Worm (Caenorhabditis elegans) whole organism, dauer: ENCODE results near the gene hrpk-2.

Experiments used
- unc-62 ChIP-seq: sonication (generic microtip); optimal IDR thresholded peaks from 2 replicates; lab custom pipeline; 2017; ENCODE audit warnings: missing biosample characterization, missing genetic modification reagents, missing genetic modification characterization

hrpk-2 gene

ce11 chrIII:7969121-7969520 lies 17.8 kb upstream of the hrpk-2 start, which contains the start of the genes F54H12.8 and F54H12.7:
TSS of gene F54H12.8 (minus strand) at chrIII:7969221.
TSS of gene F54H12.7 (plus strand) at chrIII:7969349.
- TF ChIP-seq unc-62 (GFP tag; lab: Kevin White, UChicago) = no peak

- TF ChIP-seq unc-62 (GFP tag; lab: Kevin White, UChicago) = no peak
These were observed 14.9 kb upstream of the hrpk-2 start, which contains the start of gene F54H12.5 for ce11 chrIII:7972061-7972460. TSS of gene F54H12.5 (minus strand) at chrIII:7972161.

DNA sequence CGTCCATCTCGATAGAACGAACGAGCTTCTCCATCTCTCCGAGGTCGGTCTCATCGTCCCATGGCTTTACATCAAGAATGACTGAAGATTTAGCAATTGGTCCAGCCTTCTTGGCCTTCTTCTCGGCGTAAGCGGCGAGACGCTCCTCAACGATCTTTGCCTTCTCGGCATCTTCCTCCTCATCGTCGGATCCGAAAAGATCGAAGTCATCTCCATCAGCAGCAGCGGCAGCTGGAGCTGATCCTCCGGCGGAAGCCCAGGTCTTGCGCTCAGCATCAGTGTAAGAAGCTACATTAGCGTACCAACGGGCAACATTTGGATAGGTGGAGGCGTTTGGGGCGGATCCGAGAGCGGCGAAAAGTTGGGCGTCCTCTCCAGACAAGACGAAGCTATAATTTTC lies 14.2 kb upstream of the hrpk-2 start:
- TF ChIP-seq unc-62 (GFP tag; lab: Kevin White, UChicago) = no peak

DNA sequence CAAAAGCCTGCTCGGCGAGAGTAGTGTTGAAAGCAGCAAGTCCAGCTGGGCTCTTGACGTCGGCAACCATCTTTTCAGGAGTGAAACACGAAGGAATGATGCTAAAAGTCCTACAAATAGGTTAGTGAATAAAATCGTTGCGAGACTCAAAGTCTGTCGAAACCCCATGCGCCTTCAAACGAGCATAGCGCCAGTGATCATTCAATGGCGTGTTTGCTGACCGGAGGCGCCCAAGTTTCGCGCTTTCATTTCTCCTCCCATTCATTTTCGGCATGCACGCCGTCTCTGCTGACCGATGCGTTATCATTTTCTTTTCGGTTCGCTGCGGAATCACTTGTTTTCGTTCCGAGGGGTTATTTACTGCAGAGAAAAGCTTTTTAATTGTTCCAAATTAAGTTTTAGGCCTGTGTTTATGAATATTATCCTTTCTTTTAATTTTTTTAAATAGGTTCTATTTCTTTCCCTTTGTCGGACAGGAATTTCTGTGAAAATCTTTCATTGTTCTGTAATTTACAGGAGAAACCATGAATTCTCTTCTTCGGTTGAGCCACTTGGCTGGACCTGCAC lies 13.6 kb upstream of the hrpk-2 start, which contains the start of the genes eef-1B.1 and aco-2:
Gene eef-1B.1 (minus strand): TSS at position 186 of the 567 bp plus-strand sequence.
Gene aco-2 (plus strand): TSS at position 517 of the 567 bp plus-strand sequence.
- no peak for TF ChIP-seq unc-62 (GFP tag; lab: Kevin White, UChicago)

DNA sequence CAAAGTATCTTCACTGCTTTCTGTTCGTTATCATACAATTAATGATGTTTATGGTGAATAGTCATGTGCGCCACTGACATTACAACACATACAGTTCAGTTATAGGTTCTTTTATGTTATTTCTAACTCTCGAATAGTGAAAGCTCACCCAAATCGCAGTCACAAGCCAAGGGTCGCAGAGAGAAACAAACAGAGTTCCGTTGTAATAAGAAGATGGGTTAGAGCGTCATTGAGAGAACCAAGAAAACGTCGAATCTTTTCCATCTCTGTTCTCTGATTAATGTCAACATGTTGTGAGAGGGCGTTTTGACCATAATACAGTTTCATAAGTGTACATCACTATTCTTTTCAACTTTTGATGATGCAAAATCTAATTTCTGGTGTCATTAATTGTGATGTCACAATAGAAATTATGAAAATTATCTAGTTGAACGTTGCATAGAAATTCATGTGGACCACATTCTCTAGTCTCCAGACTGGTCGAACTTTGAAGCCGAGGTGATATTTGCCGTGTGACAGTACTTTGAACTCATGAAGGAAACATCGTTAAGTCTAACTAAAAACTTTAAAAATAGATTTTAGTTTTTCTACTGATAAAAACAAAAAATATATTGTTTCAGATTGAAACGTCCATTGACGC lies 12.8 kb upstream of the hrpk-2 start:
- no peak for TF ChIP-seq unc-62 (GFP tag; lab: Kevin White, UChicago)

DNA sequence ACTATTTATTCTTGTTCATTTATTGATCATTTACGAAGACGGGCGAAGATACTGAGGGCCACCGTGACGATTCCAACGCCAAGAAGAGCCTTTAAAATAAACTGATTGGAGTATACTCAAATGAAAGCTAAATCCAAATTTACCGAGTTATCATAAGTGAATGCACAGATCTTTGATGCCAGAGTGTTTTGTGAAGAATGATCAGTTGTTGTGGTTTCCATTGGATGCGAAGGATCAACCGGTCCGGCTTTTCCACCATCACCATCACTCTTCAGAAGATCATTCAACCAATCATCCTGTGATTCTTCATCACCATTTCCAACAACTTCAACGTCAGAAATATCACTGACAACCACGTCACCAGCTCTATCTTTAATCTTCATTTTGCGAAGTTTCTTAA lies 9.7 kb upstream of the hrpk-2 start:
- TF ChIP-seq unc-62 (GFP tag; lab: Kevin White, UChicago) = no peak

- TF ChIP-seq unc-62 (GFP tag; lab: Kevin White, UChicago) = no peak
These were observed 9.1 kb upstream of the hrpk-2 start, which contains the start of gene C06G4.4 for ce11 chrIII:7977777-7978176. TSS of gene C06G4.4 (minus strand) at chrIII:7977812.

- no peak for TF ChIP-seq unc-62 (GFP tag; lab: Kevin White, UChicago)
These were observed 8.6 kb upstream of the hrpk-2 start for ce11 chrIII:7978289-7978688.

- TF ChIP-seq unc-62 (GFP tag; lab: Kevin White, UChicago) = no peak
These were observed 8.2 kb upstream of the hrpk-2 start for ce11 chrIII:7978723-7979122.

DNA sequence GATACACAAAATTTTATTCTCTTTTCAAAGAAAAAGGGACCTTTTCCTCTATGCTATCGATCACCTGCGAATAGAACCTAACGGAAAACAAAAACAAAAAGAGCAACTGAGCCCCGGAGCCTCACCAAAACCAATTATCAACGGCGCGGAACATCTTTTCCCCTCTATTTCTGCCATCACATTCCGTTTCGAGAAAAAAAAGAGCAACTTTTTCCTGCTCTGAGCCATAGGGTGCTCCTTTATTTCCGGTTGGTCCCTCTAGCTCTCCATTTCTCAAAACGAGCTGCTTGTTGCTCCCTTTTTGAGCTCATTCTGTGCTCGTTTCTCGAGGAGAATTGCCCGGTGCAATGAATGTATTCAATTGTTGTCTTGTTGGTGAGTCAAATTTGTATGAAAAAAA lies 7.3 kb upstream of the hrpk-2 start, which contains the start of gene clp-1:
Gene clp-1 (plus strand): TSS at position 301 of the 400 bp plus-strand sequence.
- no peak for TF ChIP-seq unc-62 (GFP tag; lab: Kevin White, UChicago)

DNA sequence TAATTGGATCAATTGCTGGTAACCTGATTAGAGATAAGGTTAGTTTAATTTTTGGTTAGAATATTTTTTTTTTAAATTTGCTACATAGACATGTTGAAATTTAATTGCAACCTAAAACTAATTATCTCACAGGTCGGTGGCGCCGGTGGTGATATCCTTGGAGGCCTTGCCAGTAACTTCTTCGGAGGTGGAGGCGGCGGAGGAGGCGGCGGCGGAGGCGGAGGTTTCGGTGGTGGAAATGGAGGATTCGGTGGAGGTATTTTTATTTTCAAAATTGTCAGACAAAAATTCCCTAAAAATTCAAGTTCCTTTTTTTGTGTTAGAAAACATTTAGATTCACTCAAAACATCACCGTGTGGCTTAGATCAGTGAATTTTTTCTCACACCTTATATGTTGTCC lies 5.7 kb upstream of the hrpk-2 start:
- TF ChIP-seq unc-62 (GFP tag; lab: Kevin White, UChicago) = no peak

- TF ChIP-seq unc-62 (GFP tag; lab: Kevin White, UChicago) = no peak
These were observed 5.0 kb upstream of the hrpk-2 start for ce11 chrIII:7981938-7982337.

ce11 chrIII:7996353-7996752 lies 9.4 kb downstream of the hrpk-2 start, which contains the start of gene npr-17:
TSS of gene npr-17 (minus strand) at chrIII:7996453.
- TF ChIP-seq unc-62 (GFP tag; lab: Kevin White, UChicago) = no peak

DNA sequence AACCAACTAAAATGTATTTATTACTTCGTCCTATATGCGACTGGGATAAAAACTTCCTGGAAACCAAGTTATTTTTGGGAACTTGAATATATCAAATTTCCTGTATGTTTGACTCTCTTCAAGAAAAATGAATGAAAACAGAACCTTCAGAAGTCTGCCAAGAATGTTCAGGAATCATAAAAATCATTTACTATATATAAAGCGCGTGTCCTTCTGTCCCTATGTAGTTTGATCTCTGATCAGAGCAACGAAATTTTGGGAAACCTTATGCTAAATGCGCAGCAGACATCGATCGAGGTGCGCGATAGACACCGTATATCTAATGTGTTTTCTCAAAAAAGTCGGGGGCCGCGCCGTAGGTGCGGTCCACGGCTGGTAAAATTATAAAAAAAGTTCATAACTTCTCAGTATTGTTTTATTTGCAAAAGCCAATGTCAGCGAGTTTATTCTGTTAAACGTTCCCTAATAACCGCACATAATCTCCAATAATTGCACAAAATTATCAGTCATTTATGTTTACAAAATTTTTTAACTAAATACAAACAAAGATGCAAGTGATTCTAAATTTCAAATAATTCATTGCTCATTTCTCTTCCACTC lies 10.6 kb downstream of the hrpk-2 start:
- no peak for TF ChIP-seq unc-62 (GFP tag; lab: Kevin White, UChicago)

DNA sequence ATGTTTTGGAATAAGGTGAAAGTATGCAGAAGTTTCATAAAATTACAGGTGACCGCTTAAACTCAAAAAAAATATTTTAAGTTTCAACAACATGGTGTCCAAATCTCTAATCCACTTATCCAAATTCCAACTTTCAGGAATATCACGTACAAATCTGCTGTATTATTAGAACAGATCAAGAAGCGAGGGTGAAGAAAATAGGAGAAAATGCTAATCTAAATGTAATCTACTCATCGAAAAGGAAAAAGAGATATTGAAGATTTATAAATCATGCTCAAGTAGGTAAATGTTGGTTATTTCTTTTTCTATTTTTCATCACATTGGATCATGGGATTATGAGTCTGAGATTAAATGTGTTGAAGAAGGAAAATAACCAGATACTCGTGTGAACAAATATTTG lies 14.6 kb downstream of the hrpk-2 start:
- no peak for TF ChIP-seq unc-62 (GFP tag; lab: Kevin White, UChicago)

- TF ChIP-seq unc-62 (GFP tag; lab: Kevin White, UChicago) = no peak
These were observed 17.2 kb downstream of the hrpk-2 start, which contains the start of gene C06G4.6 for ce11 chrIII:8004091-8004490. TSS of gene C06G4.6 (plus strand) at chrIII:8004391.
